Worm (Caenorhabditis elegans): ENCODE data around the gene B0393.4.

DNA sequence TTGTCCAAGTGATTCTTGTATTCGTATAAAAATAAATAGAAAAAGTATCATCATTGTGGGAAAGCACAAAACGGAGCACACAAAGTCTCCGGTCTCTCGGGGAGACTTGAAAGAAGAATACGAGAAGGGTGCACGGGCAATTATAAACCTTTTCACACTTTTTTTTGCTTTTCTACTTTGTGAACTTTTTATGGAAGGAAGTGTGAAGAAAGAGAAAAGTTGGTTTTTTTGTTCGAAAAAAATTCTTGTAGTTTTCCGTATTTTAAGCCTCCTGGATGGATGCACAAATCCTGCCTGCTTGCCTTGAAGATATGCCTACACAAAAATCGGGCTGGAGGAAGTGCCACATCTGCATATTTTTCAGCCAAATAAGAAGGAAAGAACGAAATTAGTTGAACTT, 14.6 kb upstream of the B0393.4 start, which contains the start of gene B0393.7:
- TF ChIP-seq ama-1 (optimal IDR thresholded peaks at IDR 0.05): no peak
- TF ChIP-seq hnd-1 (tag; optimal IDR thresholded peaks at IDR 0.05): no peak
- no peak for TF ChIP-seq flt-1 (GFP tag; IDR thresholded peaks at IDR 0.05)
- TF ChIP-seq aly-1 (tag; optimal IDR thresholded peaks at IDR 0.05): no peak

All from whole organism, early embryonic.